Fruit fly (Drosophila melanogaster): Measurements from ENCODE around the gene Noc1.

Gene Noc1

dm6 chr3L:11064689-11065088 lies 9.9 kb upstream of the Noc1 start, which contains the start of the genes CG32075, CG45101 and SuUR (continued):
- peak; percentile 64 for TF ChIP-seq CG3407 (GFP tag; optimal IDR thresholded peaks at IDR 0.05)
- TF ChIP-seq CG4424 (GFP tag; optimal IDR thresholded peaks at IDR 0.05): peak; percentile 92
- peak; percentile 51 for TF ChIP-seq Lhr (GFP tag; optimal IDR thresholded peaks at IDR 0.05)
- peak; percentile 82 for TF ChIP-seq CG8388 (GFP tag; optimal IDR thresholded peaks at IDR 0.05)
- TF ChIP-seq Tbp (GFP tag; optimal IDR thresholded peaks at IDR 0.05): no peak
- TF ChIP-seq bowl (GFP tag; IDR thresholded peaks at IDR 0.05): 0 out of 2 replicates have a peak, but pooled peaks have one; percentile 40
- peak; percentile 88 for TF ChIP-seq Dad (GFP tag; optimal IDR thresholded peaks at IDR 0.05)
- TF ChIP-seq CG10147 (GFP tag; optimal IDR thresholded peaks at IDR 0.05): peak; percentile 67
- peak; percentile 61; the same call in 1 of the 2 replicates for TF ChIP-seq GATAe (GFP tag; conservative IDR thresholded peaks at IDR 0.05)
- no peak for TF ChIP-seq mld (GFP tag; IDR thresholded peaks at IDR 0.05; ENCODE audit: partially characterized antibody)
- TF ChIP-seq CG15696 (tag; optimal IDR thresholded peaks at IDR 0.05): peak; percentile 84
- TF ChIP-seq eve (GFP tag; optimal IDR thresholded peaks at IDR 0.05): peak in 1 of 2 experiments; percentile 32
- TF ChIP-seq gem (tag; optimal IDR thresholded peaks at IDR 0.05): peak; percentile 92
- peak; percentile 94 for TF ChIP-seq slbo (GFP tag; IDR thresholded peaks at IDR 0.05)
- TF ChIP-seq Hand (GFP tag; optimal IDR thresholded peaks at IDR 0.05): no peak
- no peak for TF ChIP-seq sc (optimal IDR thresholded peaks at IDR 0.05)
- TF ChIP-seq sc (GFP tag; optimal IDR thresholded peaks at IDR 0.05): peak; percentile 63
- TF ChIP-seq CG16815 (GFP tag; optimal IDR thresholded peaks at IDR 0.05): peak; percentile 80
- TF ChIP-seq chm (GFP tag; IDR thresholded peaks at IDR 0.05): peak; percentile 90
- peak; percentile 62; the same call in 1 of the 2 replicates for TF ChIP-seq wdn (GFP tag; IDR thresholded peaks at IDR 0.05)
- peak; percentile 82 for TF ChIP-seq CG13123 (GFP tag; optimal IDR thresholded peaks at IDR 0.05)
- TF ChIP-seq CG2875 (GFP tag; optimal IDR thresholded peaks at IDR 0.05): peak; percentile 39
- peak; percentile 38 for TF ChIP-seq CG8281 (tag; optimal IDR thresholded peaks at IDR 0.05)
- no peak for TF ChIP-seq CG8359 (GFP tag; optimal IDR thresholded peaks at IDR 0.05; ENCODE audit: borderline replicate concordance)
- TF ChIP-seq CG18011 (GFP tag; optimal IDR thresholded peaks at IDR 0.05): peak; percentile 82
- peak; percentile 88 for TF ChIP-seq CG6689 (GFP tag; IDR thresholded peaks at IDR 0.05)
- no peak for TF ChIP-seq sim (GFP tag; IDR thresholded peaks at IDR 0.05)
- peak; percentile 95 for TF ChIP-seq lilli (GFP tag; optimal IDR thresholded peaks at IDR 0.05)
- peak; percentile 90 for TF ChIP-seq Aef1 (GFP tag; IDR thresholded peaks at IDR 0.05)
- TF ChIP-seq CkIIα-i1 (GFP tag; IDR thresholded peaks at IDR 0.05): no peak
- TF ChIP-seq Ssrp (tag; optimal IDR thresholded peaks at IDR 0.05): peak; percentile 88
- peak; percentile 92 for TF ChIP-seq CG1602 (GFP tag; optimal IDR thresholded peaks at IDR 0.05)
- TF ChIP-seq Mad (GFP tag; optimal IDR thresholded peaks at IDR 0.05): peak; percentile 90
- TF ChIP-seq nerfin-1 (tag; optimal IDR thresholded peaks at IDR 0.05): peak; percentile 77
- TF ChIP-seq CG12744 (GFP tag; optimal IDR thresholded peaks at IDR 0.05): peak; percentile 89
- TF ChIP-seq CG43689 (GFP tag; IDR thresholded peaks at IDR 0.05): peak; percentile 50; the same call in 1 of the 2 replicates
- TF ChIP-seq CG6254 (GFP tag; optimal IDR thresholded peaks at IDR 0.05): peak; percentile 54
- TF ChIP-seq CG9609 (GFP tag; optimal IDR thresholded peaks at IDR 0.05): peak; percentile 91
- TF ChIP-seq CG15479 (GFP tag; optimal IDR thresholded peaks at IDR 0.05): no peak
- TF ChIP-seq pnt (GFP tag; optimal IDR thresholded peaks at IDR 0.05): peak; percentile 82
- TF ChIP-seq peb (GFP tag; IDR thresholded peaks at IDR 0.05): peak; percentile 87
- peak; percentile 83 for TF ChIP-seq fd96Cb (tag; optimal IDR thresholded peaks at IDR 0.05)
- TF ChIP-seq CG12659 (GFP tag; optimal IDR thresholded peaks at IDR 0.05): peak; percentile 94
- no peak for TF ChIP-seq Dref (GFP tag; IDR thresholded peaks at IDR 0.05)
- peak; percentile 24; the same call in 1 of the 3 replicates for TF ChIP-seq knrl (GFP tag; IDR thresholded peaks at IDR 0.05; ENCODE audit: partially characterized antibody)
- TF ChIP-seq Drgx (GFP tag; IDR thresholded peaks at IDR 0.05): peak; percentile 82
- TF ChIP-seq CG3995 (GFP tag; optimal IDR thresholded peaks at IDR 0.05): peak; percentile 76
- TF ChIP-seq CG1647 (GFP tag; optimal IDR thresholded peaks at IDR 0.05): peak; percentile 76
- TF ChIP-seq Lpt (GFP tag; optimal IDR thresholded peaks at IDR 0.05): no peak
- peak; percentile 38 for TF ChIP-seq Deaf1 (tag; optimal IDR thresholded peaks at IDR 0.05)
- TF ChIP-seq CG32772 (GFP tag; IDR thresholded peaks at IDR 0.05): peak; percentile 88
